Worm (Caenorhabditis elegans) whole organism, midembryonic: ENCODE results near the gene ugt-65.
A peak's percentile ranks its signal among the peaks of the same experiment; 100 is the strongest.

ENCODE experiments used
- klf-2 ChIP-seq: fragments of 200-800 bp; sonication (Bioruptor generic); conservative IDR thresholded peaks from 2 replicates; pipeline ENCODE4 v1.3.6; 2022; ENCODE audit warnings: missing genetic modification reagents, missing genetic modification characterization, missing compliant biosample characterization
- med-1 ChIP-seq: sonication (generic microtip); optimal IDR thresholded peaks from 2 replicates; lab custom pipeline; 2017; ENCODE audit warnings: missing genetic modification characterization, mild to moderate bottlenecking, missing compliant biosample characterization, antibody characterized with exemption, missing genetic modification reagents; ENCODE audit not compliant: insufficient read depth
- ztf-23 ChIP-seq: fragments of 200-800 bp; sonication (Bioruptor generic); IDR thresholded peaks from 2 replicates; pipeline ENCODE4 v1.3.6; 2022; ENCODE audit warnings: missing genetic modification reagents, missing genetic modification characterization, missing compliant biosample characterization

DNA sequence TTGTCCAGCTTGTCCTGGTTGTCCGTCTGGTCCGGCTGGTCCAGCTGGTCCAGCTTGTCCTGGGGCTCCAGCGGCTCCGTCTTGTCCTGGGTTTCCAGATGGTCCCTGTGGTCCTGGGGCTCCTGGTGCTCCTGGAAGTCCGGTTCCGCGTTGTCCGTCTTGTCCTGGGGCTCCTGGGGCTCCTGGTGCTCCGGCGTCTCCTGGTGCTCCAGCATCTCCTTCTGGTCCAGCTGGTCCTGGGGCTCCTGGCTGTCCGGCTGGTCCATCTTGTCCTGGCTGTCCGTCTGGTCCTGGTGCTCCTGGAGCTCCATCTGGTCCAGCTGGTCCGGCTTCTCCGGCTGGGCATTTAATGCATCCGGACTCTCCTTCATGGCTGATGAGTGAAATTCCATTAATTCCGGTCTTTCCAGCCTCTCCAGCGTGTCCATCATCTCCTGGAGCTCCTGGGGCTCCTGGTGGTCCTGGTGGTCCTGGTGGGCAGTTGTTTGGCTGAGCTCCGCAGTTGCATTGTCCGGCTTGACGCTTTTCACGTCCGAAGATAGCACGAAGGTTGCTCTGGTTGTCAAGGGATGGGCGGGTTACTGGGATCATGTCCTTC lies 7.3 kb downstream of the ugt-65 start:
- TF ChIP-seq klf-2 (0 out of 2 replicates have a peak, but pooled peaks have one; percentile 10), med-1 (no peak), ztf-23 (GFP tag; lab: Robert Waterston, UW) (no peak)
